Worm (Caenorhabditis elegans): ENCODE measurements around the gene srh-213.

The srh-213 gene

ce11 chrV:3585011-3585410, 9.8 kb downstream of the srh-213 start:
- no peak for TF ChIP-seq nhr-237 (tag; optimal IDR thresholded peaks at IDR 0.05)
- TF ChIP-seq nhr-2 (tag; optimal IDR thresholded peaks at IDR 0.05) = no peak
- TF ChIP-seq lsy-2 (tag; optimal IDR thresholded peaks at IDR 0.05) = no peak
- TF ChIP-seq bed-3 (GFP tag; optimal IDR thresholded peaks at IDR 0.05) = no peak
- TF ChIP-seq hlh-1 (tag; optimal IDR thresholded peaks at IDR 0.05) = no peak
- TF ChIP-seq mep-1 (tag; optimal IDR thresholded peaks at IDR 0.05) = no peak
- TF ChIP-seq drap-1 (GFP tag; optimal IDR thresholded peaks at IDR 0.05) = no peak
- TF ChIP-seq elt-1 (tag; optimal IDR thresholded peaks at IDR 0.05; ENCODE audit: borderline replicate concordance, insufficient read depth) = no peak
- no peak for TF ChIP-seq nhr-76 (tag; optimal IDR thresholded peaks at IDR 0.05)
- no peak for TF ChIP-seq snpc-4 (tag; optimal IDR thresholded peaks at IDR 0.05)
- TF ChIP-seq blmp-1 (tag; optimal IDR thresholded peaks at IDR 0.05) = no peak
- TF ChIP-seq unc-39 (tag; optimal IDR thresholded peaks at IDR 0.05) = no peak
- no peak for TF ChIP-seq ceh-43 (GFP tag; optimal IDR thresholded peaks at IDR 0.05)

ce11 chrV:3583622-3584021, 11.2 kb downstream of the srh-213 start:
- TF ChIP-seq flh-1 (GFP tag; optimal IDR thresholded peaks at IDR 0.05) = no peak
- TF ChIP-seq nhr-237 (tag; optimal IDR thresholded peaks at IDR 0.05) = no peak
- no peak for TF ChIP-seq hlh-1 (tag; optimal IDR thresholded peaks at IDR 0.05)
- no peak for TF ChIP-seq sem-2 (GFP tag; optimal IDR thresholded peaks at IDR 0.05)

ce11 chrV:3582671-3583070, 12.2 kb downstream of the srh-213 start:
- TF ChIP-seq mls-2 (tag; optimal IDR thresholded peaks at IDR 0.05) (no peak), flh-1 (GFP tag; optimal IDR thresholded peaks at IDR 0.05) (no peak), ztf-11 (tag; optimal IDR thresholded peaks at IDR 0.05) (no peak), tbx-8 (GFP tag; optimal IDR thresholded peaks at IDR 0.05) (no peak), ham-2 (GFP tag; optimal IDR thresholded peaks at IDR 0.05) (no peak), elt-3 (tag; optimal IDR thresholded peaks at IDR 0.05) (no peak), blmp-1 (tag; optimal IDR thresholded peaks at IDR 0.05) (no peak), lin-32 (GFP tag; optimal IDR thresholded peaks at IDR 0.05) (no peak), drap-1 (GFP tag; optimal IDR thresholded peaks at IDR 0.05) (no peak), nhr-2 (tag; optimal IDR thresholded peaks at IDR 0.05) (no peak), pha-4 (tag; optimal IDR thresholded peaks at IDR 0.05) (no peak), mep-1 (tag; optimal IDR thresholded peaks at IDR 0.05) (no peak), hlh-1 (tag; optimal IDR thresholded peaks at IDR 0.05) (no peak), unc-39 (tag; optimal IDR thresholded peaks at IDR 0.05) (no peak), snpc-4 (tag; optimal IDR thresholded peaks at IDR 0.05) (no peak), unc-62 (GFP tag; optimal IDR thresholded peaks at IDR 0.05) (no peak), ces-1 (GFP tag; optimal IDR thresholded peaks at IDR 0.05) (no peak)

ce11 chrV:3582086-3582485, 12.8 kb downstream of the srh-213 start:
- TF ChIP-seq hlh-1 (tag; optimal IDR thresholded peaks at IDR 0.05) (no peak), unc-39 (tag; optimal IDR thresholded peaks at IDR 0.05) (no peak), sptf-1 (tag; optimal IDR thresholded peaks at IDR 0.05) (no peak), lin-32 (GFP tag; optimal IDR thresholded peaks at IDR 0.05) (no peak)

ce11 chrV:3581643-3582042, 13.2 kb downstream of the srh-213 start:
- TF ChIP-seq mep-1 (tag; optimal IDR thresholded peaks at IDR 0.05) (no peak), sem-2 (GFP tag; optimal IDR thresholded peaks at IDR 0.05) (no peak), drap-1 (GFP tag; optimal IDR thresholded peaks at IDR 0.05) (no peak), unc-120 (tag; optimal IDR thresholded peaks at IDR 0.05; ENCODE audit: poor library complexity, severe bottlenecking) (no peak), ceh-43 (GFP tag; optimal IDR thresholded peaks at IDR 0.05) (no peak), nhr-28 (tag; optimal IDR thresholded peaks at IDR 0.05) (no peak), sptf-1 (tag; optimal IDR thresholded peaks at IDR 0.05) (no peak), M03D4.4 (tag; optimal IDR thresholded peaks at IDR 0.05) (no peak), unc-39 (tag; optimal IDR thresholded peaks at IDR 0.05) (no peak), lin-32 (GFP tag; optimal IDR thresholded peaks at IDR 0.05) (no peak), unc-62 (GFP tag; optimal IDR thresholded peaks at IDR 0.05) (no peak), tbx-8 (GFP tag; optimal IDR thresholded peaks at IDR 0.05) (no peak), blmp-1 (tag; optimal IDR thresholded peaks at IDR 0.05) (no peak), elt-1 (tag; optimal IDR thresholded peaks at IDR 0.05; ENCODE audit: borderline replicate concordance, insufficient read depth) (no peak), nhr-237 (tag; optimal IDR thresholded peaks at IDR 0.05) (no peak), ceh-83 (GFP tag; optimal IDR thresholded peaks at IDR 0.05) (no peak), nhr-2 (tag; optimal IDR thresholded peaks at IDR 0.05) (no peak)

- no peak for TF ChIP-seq nhr-2 (tag; optimal IDR thresholded peaks at IDR 0.05)
- no peak for TF ChIP-seq cnd-1 (tag; optimal IDR thresholded peaks at IDR 0.05)
- no peak for TF ChIP-seq nhr-28 (tag; optimal IDR thresholded peaks at IDR 0.05)
- TF ChIP-seq hlh-1 (tag; optimal IDR thresholded peaks at IDR 0.05) = no peak
- TF ChIP-seq pha-4 (tag; optimal IDR thresholded peaks at IDR 0.05) = no peak
- no peak for TF ChIP-seq bed-3 (GFP tag; optimal IDR thresholded peaks at IDR 0.05)
- TF ChIP-seq nhr-76 (tag; optimal IDR thresholded peaks at IDR 0.05) = no peak
- no peak for TF ChIP-seq mls-2 (tag; optimal IDR thresholded peaks at IDR 0.05)
- no peak for TF ChIP-seq flh-1 (GFP tag; optimal IDR thresholded peaks at IDR 0.05)
- no peak for TF ChIP-seq sem-2 (GFP tag; optimal IDR thresholded peaks at IDR 0.05)
- no peak for TF ChIP-seq sptf-1 (tag; optimal IDR thresholded peaks at IDR 0.05)
- TF ChIP-seq unc-62 (GFP tag; optimal IDR thresholded peaks at IDR 0.05) = no peak
- no peak for TF ChIP-seq unc-39 (tag; optimal IDR thresholded peaks at IDR 0.05)
- no peak for TF ChIP-seq ztf-11 (tag; optimal IDR thresholded peaks at IDR 0.05)
- TF ChIP-seq lin-13 (tag; optimal IDR thresholded peaks at IDR 0.05) = no peak
- no peak for TF ChIP-seq mep-1 (tag; optimal IDR thresholded peaks at IDR 0.05)
- TF ChIP-seq ceh-39 (tag; optimal IDR thresholded peaks at IDR 0.05) = no peak
Observed at ce11 chrV:3581034-3581433, 13.8 kb downstream of the srh-213 start.

All from whole organism, mixed stage, embryonic.